Worm (Caenorhabditis elegans) whole organism, mixed stage, embryonic: ENCODE data around the gene C04E6.7.

Experiments used
- blmp-1 ChIP-seq: fragments of 150-350 bp; optimal IDR thresholded peaks from 2 replicates; lab custom pipeline; 2014; ENCODE audit warnings: missing biosample characterization, missing genetic modification characterization
- elt-1 ChIP-seq: sonication (generic microtip); optimal IDR thresholded peaks from 2 replicates; lab custom pipeline; 2017; ENCODE audit warnings: missing genetic modification characterization, mild to moderate bottlenecking, missing compliant biosample characterization, antibody characterized with exemption, moderate library complexity, borderline replicate concordance; ENCODE audit not compliant: insufficient read depth
- nhr-237 ChIP-seq: fragments of 150-350 bp; optimal IDR thresholded peaks from 2 replicates; lab custom pipeline; 2014; ENCODE audit warnings: missing biosample characterization, missing genetic modification characterization
- nhr-28 ChIP-seq: fragments of 150-350 bp; optimal IDR thresholded peaks from 2 replicates; lab custom pipeline; 2014; ENCODE audit warnings: missing biosample characterization, missing genetic modification characterization
- unc-39 ChIP-seq: fragments of 150-350 bp; optimal IDR thresholded peaks from 2 replicates; lab custom pipeline; 2014; ENCODE audit warnings: missing biosample characterization, missing genetic modification characterization

DNA sequence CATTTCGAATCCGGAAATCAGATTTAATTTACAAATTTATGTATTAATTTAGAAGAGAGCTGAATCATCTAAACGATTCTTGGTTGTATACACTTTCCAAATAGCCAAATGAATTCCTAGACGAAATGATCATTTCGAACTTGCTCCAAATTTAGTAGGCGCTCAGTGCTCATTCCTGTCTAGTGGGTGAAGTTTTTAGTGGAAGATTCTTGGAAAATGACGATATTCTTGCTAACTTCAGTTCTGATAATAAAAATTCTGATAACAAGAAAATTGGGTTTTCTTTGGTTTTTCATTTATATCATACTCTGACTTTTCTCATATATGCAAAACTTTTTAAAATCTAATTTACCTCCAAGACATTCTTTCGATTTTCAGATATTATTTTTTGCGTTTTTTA is 28.6 kb downstream of the C04E6.7 start:
- TF ChIP-seq blmp-1 (tag; lab: Kevin White, UChicago) (no peak), nhr-28 (no peak), nhr-237 (no peak), unc-39 (tag; lab: Kevin White, UChicago) (no peak), elt-1 (tag; lab: Kevin White, UChicago) (no peak)
